Worm (Caenorhabditis elegans) whole organism, late embryonic: ENCODE results near the gene pals-30.

ENCODE experiments used
- dve-1 ChIP-seq: sonication (generic microtip); optimal IDR thresholded peaks from 2 replicates; lab custom pipeline; 2017; ENCODE audit warnings: antibody characterized with exemption, mild to moderate bottlenecking, missing genetic modification characterization, missing compliant biosample characterization
- pat-9 ChIP-seq: fragments of 200-800 bp; sonication (Bioruptor generic); optimal IDR thresholded peaks from 2 replicates; lab custom pipeline; 2018; ENCODE audit warnings: mild to moderate bottlenecking, missing genetic modification characterization, moderate library complexity, missing compliant biosample characterization

- TF ChIP-seq pat-9 (tag; lab: Kevin White, UChicago) (no peak), dve-1 (tag; lab: Kevin White, UChicago) (no peak)
These were observed 3.0 kb upstream of the pals-30 start, which contains the start of gene Y57G11B.6 for ce11 chrIV:14554788-14555187.
